Fruit fly (Drosophila melanogaster) whole organism, pupa: ENCODE results near the gene PH4alphaNE1.

ENCODE experiments used
- CG10348 ChIP-seq: fragments of 200-800 bp; sonication (Bioruptor generic); IDR thresholded peaks from 2 replicates; pipeline ENCODE4 v1.3.6; 2022; ENCODE audit warnings: missing biosample characterization, missing genetic modification characterization
- CG15710 ChIP-seq: fragments of 200-800 bp; sonication (Bioruptor generic); optimal IDR thresholded peaks from 2 replicates; lab custom pipeline; 2018; ENCODE audit warnings: missing biosample characterization, mild to moderate bottlenecking, missing genetic modification characterization, moderate library complexity
- CG17806 ChIP-seq: fragments of 200-800 bp; sonication (Bioruptor generic); optimal IDR thresholded peaks from 2 replicates; lab custom pipeline; 2018; ENCODE audit warnings: missing biosample characterization, mild to moderate bottlenecking, missing genetic modification characterization, moderate library complexity
- CG8159 ChIP-seq: fragments of 200-800 bp; sonication (Bioruptor generic); optimal IDR thresholded peaks from 3 replicates; lab custom pipeline; 2018; ENCODE audit warnings: missing biosample characterization, mild to moderate bottlenecking, missing genetic modification characterization, moderate library complexity
- Pif1A ChIP-seq: fragments of 200-800 bp; sonication (Bioruptor generic); optimal IDR thresholded peaks from 3 replicates; lab custom pipeline; 2016; ENCODE audit warnings: missing biosample characterization, missing genetic modification characterization

DNA sequence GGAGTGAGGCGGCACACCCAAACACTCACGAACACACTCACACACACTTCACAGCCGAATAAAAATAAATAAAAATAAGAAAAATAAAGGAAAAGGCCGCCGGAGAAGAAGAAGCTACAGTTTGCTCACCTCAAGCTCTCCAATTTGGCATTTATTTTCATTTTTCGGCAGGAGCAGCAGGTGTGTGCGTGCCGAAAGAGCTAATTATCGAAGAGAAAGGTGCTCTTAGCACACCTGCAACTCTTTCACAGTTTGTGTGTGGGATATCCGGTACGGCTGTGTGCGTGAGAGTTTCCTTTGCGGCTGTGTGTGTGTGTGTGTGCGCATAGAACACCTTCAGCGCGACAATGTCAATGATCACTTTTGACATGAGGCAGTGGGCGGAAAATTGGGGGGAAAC is 44.8 kb upstream of the PH4alphaNE1 start:
- TF ChIP-seq CG15710 (tag; lab: Kevin White, UChicago) (no peak), CG17806 (no peak), CG10348 (GFP tag; lab: Robert Waterston, UW) (no peak), Pif1A (GFP tag; lab: Kevin White, UChicago) (no peak), CG8159 (tag; lab: Kevin White, UChicago) (no peak)
